Fruit fly (Drosophila melanogaster) whole organism, embryonic: ENCODE data around the gene Bacc.
A peak's percentile ranks its signal among the peaks of the same experiment; 100 is the strongest.

Source experiments
- Atf-2 ChIP-seq: fragments of 200-800 bp; sonication (Bioruptor generic); optimal IDR thresholded peaks from 2 replicates; lab custom pipeline; 2016; ENCODE audit warnings: missing biosample characterization, missing genetic modification characterization
- B-H2 ChIP-seq: fragments of 200-800 bp; sonication (Bioruptor generic); optimal IDR thresholded peaks from 2 replicates; lab custom pipeline; 2018; ENCODE audit warnings: missing biosample characterization, mild to moderate bottlenecking, missing genetic modification characterization
- BtbVII ChIP-seq: fragments of 200-800 bp; sonication (Bioruptor generic); optimal IDR thresholded peaks from 3 replicates; lab custom pipeline; 2017; ENCODE audit warnings: missing biosample characterization, mild to moderate bottlenecking, missing genetic modification characterization
- CG10274 ChIP-seq: fragments of 200-800 bp; sonication (Bioruptor generic); optimal IDR thresholded peaks from 3 replicates; lab custom pipeline; 2017; ENCODE audit warnings: missing biosample characterization, mild to moderate bottlenecking, missing genetic modification characterization
- CG10959 ChIP-seq: fragments of 200-800 bp; sonication (Bioruptor generic); IDR thresholded peaks from 2 replicates; pipeline ENCODE4 v1.3.6; 2022; ENCODE audit warnings: missing biosample characterization, missing genetic modification characterization
- CG11696 ChIP-seq: fragments of 200-800 bp; sonication (Bioruptor generic); IDR thresholded peaks from 2 replicates; pipeline ENCODE4 v1.3.6; 2022; ENCODE audit warnings: missing biosample characterization, missing genetic modification characterization
- CG11723 ChIP-seq: fragments of 200-800 bp; sonication (Bioruptor generic); optimal IDR thresholded peaks from 2 replicates; lab custom pipeline; 2017; ENCODE audit warnings: missing biosample characterization, mild to moderate bottlenecking, missing genetic modification characterization
- CG12744 ChIP-seq: fragments of 200-800 bp; sonication (Bioruptor generic); optimal IDR thresholded peaks from 2 replicates; lab custom pipeline; 2016; ENCODE audit warnings: missing biosample characterization, missing genetic modification characterization
- CG14710 ChIP-seq: fragments of 200-800 bp; sonication (Bioruptor generic); optimal IDR thresholded peaks from 3 replicates; lab custom pipeline; 2019; ENCODE audit warnings: missing biosample characterization, mild to moderate bottlenecking, missing genetic modification characterization, moderate library complexity
- CG14965 ChIP-seq: fragments of 200-800 bp; sonication (Bioruptor generic); optimal IDR thresholded peaks from 2 replicates; lab custom pipeline; 2016; ENCODE audit warnings: missing biosample characterization, missing genetic modification characterization, borderline replicate concordance
- CG16863 ChIP-seq: fragments of 200-800 bp; sonication (Bioruptor generic); optimal IDR thresholded peaks from 3 replicates; lab custom pipeline; 2016; ENCODE audit warnings: missing biosample characterization, missing genetic modification characterization
- CG30020 ChIP-seq: fragments of 200-800 bp; optimal IDR thresholded peaks from 2 replicates; lab custom pipeline; 2019; ENCODE audit warnings: missing biosample characterization, mild to moderate bottlenecking, missing genetic modification characterization, moderate library complexity
- CG33557 ChIP-seq: fragments of 200-800 bp; sonication (Bioruptor generic); optimal IDR thresholded peaks from 2 replicates; lab custom pipeline; 2019; ENCODE audit warnings: missing biosample characterization, mild to moderate bottlenecking, missing genetic modification characterization, moderate library complexity
- CG34422 ChIP-seq: fragments of 200-800 bp; sonication (Bioruptor generic); IDR thresholded peaks from 3 replicates; pipeline ENCODE4 v1.3.6; 2022; ENCODE audit warnings: missing biosample characterization, missing genetic modification characterization
- CG5180 ChIP-seq: fragments of 200-800 bp; sonication (Bioruptor generic); optimal IDR thresholded peaks from 3 replicates; lab custom pipeline; 2017; ENCODE audit warnings: missing biosample characterization, missing genetic modification characterization, mild to moderate bottlenecking, moderate library complexity, missing genetic modification reagents
- CG6854 ChIP-seq: fragments of 200-800 bp; sonication (Bioruptor generic); optimal IDR thresholded peaks from 3 replicates; lab custom pipeline; 2017; ENCODE audit warnings: missing biosample characterization, mild to moderate bottlenecking, missing genetic modification characterization
- CG8281 ChIP-seq: fragments of 200-800 bp; sonication (Bioruptor generic); optimal IDR thresholded peaks from 2 replicates; lab custom pipeline; 2018; ENCODE audit warnings: missing biosample characterization, mild to moderate bottlenecking, missing genetic modification characterization, moderate library complexity
- CG8478 ChIP-seq: fragments of >200 bp; optimal IDR thresholded peaks from 2 replicates; lab custom pipeline; 2018
- Camta ChIP-seq: fragments of 200-800 bp; sonication (Bioruptor generic); optimal IDR thresholded peaks from 2 replicates; lab custom pipeline; 2016; ENCODE audit warnings: missing biosample characterization, missing genetic modification characterization
- Dad ChIP-seq: fragments of 200-800 bp; sonication (Bioruptor generic); optimal IDR thresholded peaks from 3 replicates; lab custom pipeline; 2016; ENCODE audit warnings: missing biosample characterization, missing genetic modification characterization
- ERR ChIP-seq: fragments of 200-800 bp; sonication (Bioruptor generic); optimal IDR thresholded peaks from 2 replicates; lab custom pipeline; 2016; ENCODE audit warnings: missing biosample characterization, missing genetic modification characterization
- Ets97D ChIP-seq: fragments of 200-800 bp; sonication (Bioruptor generic); optimal IDR thresholded peaks from 3 replicates; lab custom pipeline; 2016; ENCODE audit warnings: missing biosample characterization, missing genetic modification characterization
- GATAe ChIP-seq: fragments of 200-800 bp; sonication (Bioruptor generic); conservative IDR thresholded peaks from 2 replicates; pipeline ENCODE4 v1.3.6; 2022; ENCODE audit warnings: missing biosample characterization, missing genetic modification characterization
- HmgD ChIP-seq: fragments of 200-800 bp; sonication (Bioruptor generic); optimal IDR thresholded peaks from 3 replicates; lab custom pipeline; 2016; ENCODE audit warnings: missing biosample characterization, missing genetic modification characterization
- Mrtf ChIP-seq: fragments of 200-800 bp; sonication (Bioruptor generic); IDR thresholded peaks from 3 replicates; pipeline ENCODE4 v1.3.6; 2022; ENCODE audit warnings: missing biosample characterization, missing genetic modification characterization
- Myb ChIP-seq: fragments of 200-800 bp; sonication (Bioruptor generic); optimal IDR thresholded peaks from 2 replicates; lab custom pipeline; 2016; ENCODE audit warnings: missing biosample characterization, missing genetic modification characterization
- Pdp1 ChIP-seq, 2 experiments: fragments of 200-800 bp; sonication (Bioruptor generic); optimal IDR thresholded peaks; 3 replicates each; lab custom pipeline; 2016; ENCODE audit warnings: missing biosample characterization in 2 of 2, missing genetic modification characterization in 2 of 2, mild to moderate bottlenecking in 1 of 2, moderate library complexity in 1 of 2
- Poxn ChIP-seq: fragments of 200-800 bp; sonication (Bioruptor generic); IDR thresholded peaks from 2 replicates; pipeline ENCODE4 v1.3.6; 2022; ENCODE audit warnings: missing biosample characterization, missing genetic modification characterization
- Ptx1 ChIP-seq: fragments of 200-800 bp; sonication (Bioruptor generic); IDR thresholded peaks from 2 replicates; pipeline ENCODE4 v1.3.6; 2022; ENCODE audit warnings: missing biosample characterization, missing genetic modification characterization
- Ssrp ChIP-seq: fragments of 200-800 bp; sonication (Bioruptor generic); optimal IDR thresholded peaks from 2 replicates; lab custom pipeline; 2018; ENCODE audit warnings: missing biosample characterization, mild to moderate bottlenecking, missing genetic modification characterization, moderate library complexity
- Trl ChIP-seq, 3 experiments: fragments of >200 bp in 2 of 3; fragments of 200-800 bp in 1 of 3; sonication (Bioruptor generic) in 1 of 3; optimal IDR thresholded peaks; 2 replicates in 1 of 3; 3 replicates in 2 of 3; lab custom pipeline; 2016 to 2017; ENCODE audit warnings: missing biosample characterization in 1 of 3, missing genetic modification characterization in 1 of 3
- ac ChIP-seq: fragments of 200-800 bp; sonication (Bioruptor generic); optimal IDR thresholded peaks from 3 replicates; lab custom pipeline; 2017; ENCODE audit warnings: missing biosample characterization, mild to moderate bottlenecking, missing genetic modification characterization
- amos ChIP-seq: fragments of 200-800 bp; sonication (Bioruptor generic); IDR thresholded peaks from 2 replicates; pipeline ENCODE4 v1.3.6; 2022; ENCODE audit warnings: missing biosample characterization, missing genetic modification characterization; ENCODE audit not compliant: partially characterized antibody
- aop ChIP-seq: fragments of 200-800 bp; sonication (Bioruptor generic); IDR thresholded peaks from 2 replicates; pipeline ENCODE4 v1.3.6; 2022; ENCODE audit warnings: missing biosample characterization, missing genetic modification characterization
- ap ChIP-seq: fragments of 200-800 bp; sonication (Bioruptor generic); IDR thresholded peaks from 2 replicates; pipeline ENCODE4 v1.3.6; 2022; ENCODE audit warnings: missing biosample characterization, missing genetic modification characterization
- ase ChIP-seq: fragments of 200-800 bp; sonication (Bioruptor generic); IDR thresholded peaks from 3 replicates; pipeline ENCODE4 v1.3.6; 2022; ENCODE audit warnings: missing biosample characterization, missing genetic modification characterization
- ato ChIP-seq: fragments of 200-800 bp; sonication (Bioruptor generic); IDR thresholded peaks from 2 replicates; pipeline ENCODE4 v1.3.6; 2022; ENCODE audit warnings: missing biosample characterization, missing genetic modification characterization; ENCODE audit not compliant: partially characterized antibody
- cwo ChIP-seq: fragments of 200-800 bp; sonication (Bioruptor generic); optimal IDR thresholded peaks from 3 replicates; lab custom pipeline; 2017; ENCODE audit warnings: missing biosample characterization, missing genetic modification characterization, mild to moderate bottlenecking, moderate library complexity, missing genetic modification reagents
- dati ChIP-seq: fragments of 200-800 bp; sonication (Bioruptor generic); IDR thresholded peaks from 2 replicates; pipeline ENCODE4 v1.3.6; 2022; ENCODE audit warnings: missing biosample characterization, missing genetic modification characterization
- esg ChIP-seq: fragments of 200-800 bp; sonication (Bioruptor generic); conservative IDR thresholded peaks from 2 replicates; pipeline ENCODE4 v1.3.6; 2022; ENCODE audit warnings: missing biosample characterization, missing genetic modification characterization
- fd64A ChIP-seq: fragments of 200-800 bp; sonication (Bioruptor generic); optimal IDR thresholded peaks from 3 replicates; lab custom pipeline; 2018; ENCODE audit warnings: missing biosample characterization, mild to moderate bottlenecking, missing genetic modification characterization
- hbn ChIP-seq: fragments of 200-800 bp; sonication (Bioruptor generic); IDR thresholded peaks from 2 replicates; pipeline ENCODE4 v1.3.6; 2022; ENCODE audit warnings: missing biosample characterization, missing genetic modification characterization; ENCODE audit not compliant: partially characterized antibody
- klu ChIP-seq: fragments of 200-800 bp; sonication (Bioruptor generic); IDR thresholded peaks from 2 replicates; pipeline ENCODE4 v1.3.6; 2022; ENCODE audit warnings: missing biosample characterization, missing genetic modification characterization
- kni ChIP-seq: fragments of 200-800 bp; sonication (Bioruptor generic); optimal IDR thresholded peaks from 3 replicates; lab custom pipeline; 2017; ENCODE audit warnings: mild to moderate bottlenecking, missing biosample characterization, missing genetic modification reagents, missing genetic modification characterization
- pho ChIP-seq: fragments of 200-800 bp; sonication (Bioruptor generic); optimal IDR thresholded peaks from 2 replicates; lab custom pipeline; 2016; ENCODE audit warnings: missing biosample characterization, missing genetic modification characterization
- run ChIP-seq: fragments of 200-800 bp; sonication (Bioruptor generic); optimal IDR thresholded peaks from 3 replicates; lab custom pipeline; 2018; ENCODE audit warnings: missing biosample characterization, mild to moderate bottlenecking, missing genetic modification characterization
- sd ChIP-seq: fragments of 200-800 bp; sonication (Bioruptor generic); optimal IDR thresholded peaks from 3 replicates; lab custom pipeline; 2018; ENCODE audit warnings: missing biosample characterization, mild to moderate bottlenecking, missing genetic modification characterization, moderate library complexity
- stc ChIP-seq: fragments of 200-800 bp; sonication (Bioruptor generic); IDR thresholded peaks from 2 replicates; pipeline ENCODE4 v1.3.6; 2022; ENCODE audit warnings: missing biosample characterization, missing genetic modification characterization
- tap ChIP-seq: fragments of 200-800 bp; optimal IDR thresholded peaks from 3 replicates; lab custom pipeline; 2019; ENCODE audit warnings: missing biosample characterization, mild to moderate bottlenecking, missing genetic modification characterization, moderate library complexity
- tio ChIP-seq: fragments of 200-800 bp; sonication (Bioruptor generic); optimal IDR thresholded peaks from 2 replicates; lab custom pipeline; 2017; ENCODE audit warnings: missing biosample characterization, missing genetic modification characterization, inconsistent platforms
- vfl ChIP-seq: fragments of 200-800 bp; sonication (Bioruptor generic); optimal IDR thresholded peaks from 2 replicates; lab custom pipeline; 2016; ENCODE audit warnings: missing biosample characterization, missing genetic modification characterization
- yki ChIP-seq: fragments of >200 bp; optimal IDR thresholded peaks from 3 replicates; lab custom pipeline; 2018

Bacc gene

dm6 chr2L:2767627-2768026, 15.4 kb downstream of the Bacc start, which contains the start of the genes Taf10b and Taf10 (continued):
- peak; percentile 40 for TF ChIP-seq CG30020 (tag; lab: Kevin White, UChicago)
- no peak for TF ChIP-seq CG11723 (GFP tag; lab: Kevin White, UChicago)
- TF ChIP-seq Atf-2 (GFP tag; lab: Kevin White, UChicago): no peak
- TF ChIP-seq GATAe (GFP tag; lab: Robert Waterston, UW): no peak; the same call in 1 of the 2 replicates
- TF ChIP-seq Ets97D (GFP tag; lab: Kevin White, UChicago): peak; percentile 18
- no peak for TF ChIP-seq vfl (GFP tag; lab: Kevin White, UChicago)
- TF ChIP-seq CG8281 (tag; lab: Kevin White, UChicago): no peak
- peak; percentile 84 for TF ChIP-seq hbn (GFP tag; lab: Robert Waterston, UW)
- no peak for TF ChIP-seq run (tag; lab: Kevin White, UChicago)
- TF ChIP-seq BtbVII (GFP tag; lab: Kevin White, UChicago): peak; percentile 1
- no peak for TF ChIP-seq cwo
- TF ChIP-seq Pdp1 (GFP tag; optimal IDR thresholded peaks at IDR 0.05; lab: Kevin White, UChicago): peak in 1 of 2 experiments; percentile 30
- no peak for TF ChIP-seq yki (lab: Kevin White, UChicago)
- TF ChIP-seq klu (GFP tag; lab: Robert Waterston, UW): no peak
- no peak for TF ChIP-seq tio
- TF ChIP-seq CG10274 (GFP tag; lab: Kevin White, UChicago): no peak
- TF ChIP-seq Trl (optimal IDR thresholded peaks at IDR 0.05; lab: Kevin White, UChicago): no peak
- no peak for TF ChIP-seq Trl (GFP tag; optimal IDR thresholded peaks at IDR 0.05; lab: Kevin White, UChicago)
- no peak for TF ChIP-seq CG33557 (GFP tag; lab: Kevin White, UChicago)
- no peak for TF ChIP-seq tap (tag; lab: Kevin White, UChicago)
- TF ChIP-seq CG6854 (GFP tag; lab: Kevin White, UChicago): no peak
- TF ChIP-seq Ssrp (tag; lab: Kevin White, UChicago): no peak
- TF ChIP-seq Ptx1 (GFP tag; lab: Robert Waterston, UW): no peak
- no peak for TF ChIP-seq CG16863 (GFP tag; lab: Kevin White, UChicago)
- TF ChIP-seq CG14710 (tag; lab: Kevin White, UChicago): peak; percentile 45
- no peak for TF ChIP-seq fd64A (GFP tag; lab: Kevin White, UChicago)
- TF ChIP-seq ac: no peak
- TF ChIP-seq stc (GFP tag; lab: Robert Waterston, UW): no peak
- TF ChIP-seq CG34422: peak; percentile 56; the same call in 2 of the 3 replicates
- no peak for TF ChIP-seq Mrtf
- TF ChIP-seq esg: no peak
- peak; percentile 6 for TF ChIP-seq ERR
- TF ChIP-seq kni: no peak
- no peak for TF ChIP-seq Camta (GFP tag; lab: Kevin White, UChicago)
- peak; percentile 81 for TF ChIP-seq amos (GFP tag; lab: Robert Waterston, UW)
- TF ChIP-seq ase: no peak
- TF ChIP-seq ap (GFP tag; lab: Robert Waterston, UW): no peak
- no peak for TF ChIP-seq CG8478 (lab: Kevin White, UChicago)
- no peak for TF ChIP-seq Poxn (GFP tag; lab: Robert Waterston, UW)
- TF ChIP-seq Dad (GFP tag; lab: Kevin White, UChicago): no peak
- 0 out of 2 replicates have a peak, but pooled peaks have one; percentile 11 for TF ChIP-seq dati
- TF ChIP-seq CG5180 (GFP tag; lab: Kevin White, UChicago): no peak
- TF ChIP-seq CG14965 (GFP tag; lab: Kevin White, UChicago): no peak
- peak; percentile 48 for TF ChIP-seq sd (tag; lab: Kevin White, UChicago)
- TF ChIP-seq CG11696 (GFP tag; lab: Robert Waterston, UW): no peak
- TF ChIP-seq ato (GFP tag; lab: Robert Waterston, UW): peak; percentile 80
- TF ChIP-seq aop: no peak
- peak; percentile 19 for TF ChIP-seq B-H2 (GFP tag; lab: Kevin White, UChicago)
- TF ChIP-seq CG12744 (GFP tag; lab: Kevin White, UChicago): no peak
- no peak for TF ChIP-seq CG10959 (GFP tag; lab: Robert Waterston, UW)
- TF ChIP-seq HmgD (GFP tag; lab: Kevin White, UChicago): no peak
- TF ChIP-seq Myb (GFP tag; lab: Kevin White, UChicago): no peak
- TF ChIP-seq pho (GFP tag; lab: Kevin White, UChicago): no peak
